Fruit fly (Drosophila melanogaster) whole organism, embryonic: Measurements from ENCODE around the gene TfIIA-S.
A peak's percentile ranks its signal among the peaks of the same experiment; 100 is the strongest.

Experiments
- BEAF-32 ChIP-seq: fragments of 200-800 bp; sonication (Bioruptor generic); optimal IDR thresholded peaks from 3 replicates; lab custom pipeline; 2017; ENCODE audit warnings: missing biosample characterization, missing genetic modification characterization, mild to moderate bottlenecking, moderate library complexity, missing genetic modification reagents
- Bdp1 ChIP-seq: fragments of 200-800 bp; sonication (Bioruptor generic); optimal IDR thresholded peaks from 3 replicates; lab custom pipeline; 2016; ENCODE audit warnings: missing biosample characterization, missing genetic modification characterization
- Blimp-1 ChIP-seq: fragments of 200-800 bp; sonication (Bioruptor generic); optimal IDR thresholded peaks from 3 replicates; lab custom pipeline; 2018; ENCODE audit warnings: missing biosample characterization, missing genetic modification characterization, mild to moderate bottlenecking, moderate library complexity, missing genetic modification reagents
- CG10543 ChIP-seq: fragments of 200-800 bp; sonication (Bioruptor generic); optimal IDR thresholded peaks from 3 replicates; lab custom pipeline; 2017; ENCODE audit warnings: missing biosample characterization, mild to moderate bottlenecking, missing genetic modification characterization, moderate library complexity
- CG11398 ChIP-seq: fragments of 200-800 bp; sonication (Bioruptor generic); optimal IDR thresholded peaks from 2 replicates; lab custom pipeline; 2016; ENCODE audit warnings: missing biosample characterization, missing genetic modification characterization
- CG11695 ChIP-seq: fragments of 200-800 bp; sonication (Bioruptor generic); IDR thresholded peaks from 3 replicates; pipeline ENCODE4 v1.3.6; 2022; ENCODE audit warnings: missing biosample characterization, missing genetic modification characterization
- CG11696 ChIP-seq: fragments of 200-800 bp; sonication (Bioruptor generic); IDR thresholded peaks from 2 replicates; pipeline ENCODE4 v1.3.6; 2022; ENCODE audit warnings: missing biosample characterization, missing genetic modification characterization
- CG12236 ChIP-seq: fragments of 200-800 bp; sonication (Bioruptor generic); optimal IDR thresholded peaks from 2 replicates; lab custom pipeline; 2016; ENCODE audit warnings: missing biosample characterization, missing genetic modification characterization
- CG12769 ChIP-seq: fragments of 200-800 bp; sonication (Bioruptor generic); optimal IDR thresholded peaks from 2 replicates; lab custom pipeline; 2019; ENCODE audit warnings: missing biosample characterization, mild to moderate bottlenecking, missing genetic modification characterization, moderate library complexity
- CG13287 ChIP-seq: fragments of 200-800 bp; sonication (Bioruptor generic); IDR thresholded peaks from 2 replicates; pipeline ENCODE4 v1.3.6; 2022; ENCODE audit warnings: missing biosample characterization, missing genetic modification characterization; ENCODE audit not compliant: partially characterized antibody
- CG14014 ChIP-seq: fragments of 200-800 bp; sonication (Bioruptor generic); IDR thresholded peaks from 2 replicates; pipeline ENCODE4 v1.3.6; 2022; ENCODE audit warnings: missing biosample characterization, missing genetic modification characterization
- CG15479 ChIP-seq: fragments of 200-800 bp; sonication (Bioruptor generic); optimal IDR thresholded peaks from 3 replicates; lab custom pipeline; 2019; ENCODE audit warnings: missing biosample characterization, mild to moderate bottlenecking, missing genetic modification characterization, moderate library complexity
- CG16779 ChIP-seq: fragments of 200-800 bp; sonication (Bioruptor generic); IDR thresholded peaks from 2 replicates; pipeline ENCODE4 v1.3.6; 2022; ENCODE audit warnings: missing biosample characterization, missing genetic modification characterization
- CG17361 ChIP-seq: fragments of 200-800 bp; sonication (Bioruptor generic); IDR thresholded peaks from 3 replicates; pipeline ENCODE4 v1.3.6; 2022; ENCODE audit warnings: missing biosample characterization, missing genetic modification characterization
- CG18262 ChIP-seq: fragments of 200-800 bp; optimal IDR thresholded peaks from 3 replicates; lab custom pipeline; 2019; ENCODE audit warnings: missing biosample characterization, mild to moderate bottlenecking, missing genetic modification characterization, moderate library complexity
- CG30403 ChIP-seq: fragments of 200-800 bp; sonication (Bioruptor generic); optimal IDR thresholded peaks from 3 replicates; lab custom pipeline; 2016; ENCODE audit warnings: missing biosample characterization, missing genetic modification characterization
- CG33557 ChIP-seq: fragments of 200-800 bp; sonication (Bioruptor generic); optimal IDR thresholded peaks from 2 replicates; lab custom pipeline; 2019; ENCODE audit warnings: missing biosample characterization, mild to moderate bottlenecking, missing genetic modification characterization, moderate library complexity
- CG34224 ChIP-seq: fragments of 200-800 bp; sonication (Bioruptor generic); IDR thresholded peaks from 3 replicates; pipeline ENCODE4 v1.3.6; 2022; ENCODE audit warnings: missing biosample characterization, missing genetic modification characterization; ENCODE audit not compliant: partially characterized antibody
- CG4328 ChIP-seq: fragments of 200-800 bp; sonication (Bioruptor generic); optimal IDR thresholded peaks from 3 replicates; lab custom pipeline; 2017; ENCODE audit warnings: missing biosample characterization, missing genetic modification reagents, missing genetic modification characterization
- CG4360 ChIP-seq: fragments of 200-800 bp; sonication (Bioruptor generic); IDR thresholded peaks from 2 replicates; pipeline ENCODE4 v1.3.6; 2022; ENCODE audit warnings: missing biosample characterization, missing genetic modification characterization
- CG5953 ChIP-seq: fragments of 200-800 bp; sonication (Bioruptor generic); IDR thresholded peaks from 2 replicates; pipeline ENCODE4 v1.3.6; 2022; ENCODE audit warnings: missing biosample characterization, missing genetic modification characterization
- CG6689 ChIP-seq: fragments of 200-800 bp; sonication (Bioruptor generic); IDR thresholded peaks from 2 replicates; pipeline ENCODE4 v1.3.6; 2022; ENCODE audit warnings: missing biosample characterization, missing genetic modification characterization
- CG7372 ChIP-seq: fragments of 200-800 bp; sonication (Bioruptor generic); IDR thresholded peaks from 2 replicates; pipeline ENCODE4 v1.3.6; 2022; ENCODE audit warnings: missing biosample characterization, missing genetic modification characterization
- CG7928 ChIP-seq: fragments of 200-800 bp; sonication (Bioruptor generic); optimal IDR thresholded peaks from 2 replicates; lab custom pipeline; 2017; ENCODE audit warnings: missing biosample characterization, mild to moderate bottlenecking, missing genetic modification characterization
- CG8388 ChIP-seq: fragments of 200-800 bp; sonication (Bioruptor generic); optimal IDR thresholded peaks from 2 replicates; lab custom pipeline; 2019; ENCODE audit warnings: missing biosample characterization, mild to moderate bottlenecking, missing genetic modification characterization, moderate library complexity
- CG9727 ChIP-seq: fragments of 200-800 bp; sonication (Bioruptor generic); optimal IDR thresholded peaks from 3 replicates; lab custom pipeline; 2017; ENCODE audit warnings: missing biosample characterization, mild to moderate bottlenecking, missing genetic modification characterization
- CG9876 ChIP-seq: fragments of 200-800 bp; sonication (Bioruptor generic); optimal IDR thresholded peaks from 2 replicates; lab custom pipeline; 2016; ENCODE audit warnings: missing biosample characterization, missing genetic modification characterization
- CoRest ChIP-seq: fragments of 200-800 bp; sonication (Bioruptor generic); optimal IDR thresholded peaks from 3 replicates; lab custom pipeline; 2018; ENCODE audit warnings: missing biosample characterization, mild to moderate bottlenecking, missing genetic modification characterization, moderate library complexity
- Doc3 ChIP-seq: fragments of 200-800 bp; sonication (Bioruptor generic); IDR thresholded peaks from 3 replicates; pipeline ENCODE4 v1.3.6; 2022; ENCODE audit warnings: missing biosample characterization, missing genetic modification characterization; ENCODE audit not compliant: partially characterized antibody
- HLHmδ ChIP-seq: fragments of 200-800 bp; sonication (Bioruptor generic); optimal IDR thresholded peaks from 2 replicates; lab custom pipeline; 2018; ENCODE audit warnings: missing biosample characterization, mild to moderate bottlenecking, missing genetic modification characterization, moderate library complexity
- Hr39 ChIP-seq: fragments of >200 bp; optimal IDR thresholded peaks from 2 replicates; lab custom pipeline; 2017
- Lhr ChIP-seq: fragments of 200-800 bp; sonication (Bioruptor generic); optimal IDR thresholded peaks from 3 replicates; lab custom pipeline; 2017; ENCODE audit warnings: mild to moderate bottlenecking, missing biosample characterization, missing genetic modification reagents, missing genetic modification characterization
- Opbp ChIP-seq: fragments of 200-800 bp; sonication (Bioruptor generic); IDR thresholded peaks from 3 replicates; pipeline ENCODE4 v1.3.6; 2022; ENCODE audit warnings: missing biosample characterization, missing genetic modification characterization; ENCODE audit not compliant: partially characterized antibody
- TFAM ChIP-seq: fragments of 200-800 bp; sonication (Bioruptor generic); optimal IDR thresholded peaks from 2 replicates; lab custom pipeline; 2017; ENCODE audit warnings: missing biosample characterization, missing genetic modification characterization, inconsistent platforms
- abd-A ChIP-seq: fragments of 200-800 bp; sonication (Bioruptor generic); optimal IDR thresholded peaks from 3 replicates; lab custom pipeline; 2019; ENCODE audit warnings: missing biosample characterization, mild to moderate bottlenecking, missing genetic modification characterization, moderate library complexity
- ara ChIP-seq: fragments of 200-800 bp; sonication (Bioruptor generic); IDR thresholded peaks from 2 replicates; pipeline ENCODE4 v1.3.6; 2022; ENCODE audit warnings: missing biosample characterization, missing genetic modification characterization
- croc ChIP-seq: fragments of 200-800 bp; sonication (Bioruptor generic); conservative IDR thresholded peaks from 3 replicates; pipeline ENCODE4 v1.3.6; 2022; ENCODE audit warnings: missing biosample characterization, missing genetic modification characterization
- cwo ChIP-seq: fragments of 200-800 bp; sonication (Bioruptor generic); optimal IDR thresholded peaks from 3 replicates; lab custom pipeline; 2017; ENCODE audit warnings: missing biosample characterization, missing genetic modification characterization, mild to moderate bottlenecking, moderate library complexity, missing genetic modification reagents
- fru ChIP-seq: fragments of >200 bp; optimal IDR thresholded peaks from 2 replicates; lab custom pipeline; 2017
- gcm ChIP-seq: fragments of 200-800 bp; sonication (Bioruptor generic); optimal IDR thresholded peaks from 2 replicates; lab custom pipeline; 2019; ENCODE audit warnings: missing biosample characterization, mild to moderate bottlenecking, missing genetic modification characterization, moderate library complexity
- peb ChIP-seq: fragments of 200-800 bp; sonication (Bioruptor generic); IDR thresholded peaks from 2 replicates; pipeline ENCODE4 v1.3.6; 2022; ENCODE audit warnings: missing biosample characterization, missing genetic modification characterization
- pho ChIP-seq: fragments of 200-800 bp; sonication (Bioruptor generic); optimal IDR thresholded peaks from 2 replicates; lab custom pipeline; 2016; ENCODE audit warnings: missing biosample characterization, missing genetic modification characterization
- prd ChIP-seq, 3 experiments: fragments of >200 bp in 2 of 3; fragments of 200-800 bp in 1 of 3; sonication (Bioruptor generic) in 1 of 3; optimal IDR thresholded peaks in 2 of 3; IDR thresholded peaks in 1 of 3; 2 replicates in 2 of 3; 3 replicates in 1 of 3; pipeline versions ENCODE4 v1.3.6 to Lab custom; 2017 to 2022; ENCODE audit warnings: missing biosample characterization in 1 of 3, missing genetic modification characterization in 1 of 3
- psq ChIP-seq: fragments of 200-800 bp; sonication (Bioruptor generic); optimal IDR thresholded peaks from 2 replicates; lab custom pipeline; 2017; ENCODE audit warnings: missing biosample characterization, missing genetic modification characterization
- row ChIP-seq: fragments of 200-800 bp; sonication (Bioruptor generic); IDR thresholded peaks from 3 replicates; pipeline ENCODE4 v1.3.6; 2022; ENCODE audit warnings: missing biosample characterization, missing genetic modification characterization
- slbo ChIP-seq: fragments of 200-800 bp; sonication (Bioruptor generic); IDR thresholded peaks from 2 replicates; pipeline ENCODE4 v1.3.6; 2022; ENCODE audit warnings: missing biosample characterization, missing genetic modification characterization
- sug ChIP-seq: fragments of 200-800 bp; optimal IDR thresholded peaks from 2 replicates; lab custom pipeline; 2019; ENCODE audit warnings: missing biosample characterization, mild to moderate bottlenecking, missing genetic modification characterization, moderate library complexity
- zen ChIP-seq: fragments of 200-800 bp; sonication (Bioruptor generic); optimal IDR thresholded peaks from 3 replicates; lab custom pipeline; 2018; ENCODE audit warnings: missing biosample characterization, mild to moderate bottlenecking, missing genetic modification characterization, moderate library complexity

The TfIIA-S gene

dm6 chr3R:23886270-23887095, 4.4 kb downstream of the TfIIA-S start (continued):
- TF ChIP-seq Opbp (no peak), CG9727 (GFP tag; lab: Kevin White, UChicago) (peak; percentile 92), CG17361 (GFP tag; lab: Robert Waterston, UW) (peak; percentile 90), CG34224 (no peak), CG30403 (GFP tag; lab: Kevin White, UChicago) (peak; percentile 88), CG9876 (GFP tag; lab: Kevin White, UChicago) (peak; percentile 32), Doc3 (no peak), pho (GFP tag; lab: Kevin White, UChicago) (peak; percentile 54), Bdp1 (peak; percentile 68), Lhr (GFP tag; lab: Kevin White, UChicago) (peak; percentile 77), cwo (GFP tag; lab: Kevin White, UChicago) (peak; percentile 60), CG13287 (no peak), croc (peak; percentile 89), CG7928 (GFP tag; lab: Kevin White, UChicago) (no peak), CoRest (peak; percentile 89), CG15479 (peak; percentile 45), zen (peak; percentile 95), CG4360 (GFP tag; lab: Robert Waterston, UW) (peak; percentile 100), CG4328 (GFP tag; lab: Kevin White, UChicago) (peak; percentile 74), CG7372 (GFP tag; lab: Robert Waterston, UW) (peak; percentile 81), CG14014 (peak; percentile 77), CG18262 (tag; lab: Kevin White, UChicago) (peak; percentile 96), TFAM (GFP tag; lab: Kevin White, UChicago) (peak; percentile 73), psq (GFP tag; lab: Kevin White, UChicago) (no peak), CG12769 (tag; lab: Kevin White, UChicago) (peak; percentile 22), fru (lab: Kevin White, UChicago) (no peak), CG10543 (GFP tag; lab: Kevin White, UChicago) (peak; percentile 30), prd (optimal IDR thresholded peaks at IDR 0.05; lab: Kevin White, UChicago) (no peak), prd (GFP tag; IDR thresholded peaks at IDR 0.05; lab: Robert Waterston, UW) (peak; percentile 92), CG8388 (GFP tag; lab: Kevin White, UChicago) (peak; percentile 91), sug (tag; lab: Kevin White, UChicago) (peak; percentile 18), peb (GFP tag; lab: Robert Waterston, UW) (peak; percentile 87), Hr39 (lab: Kevin White, UChicago) (no peak), CG6689 (GFP tag; lab: Robert Waterston, UW) (peak; percentile 89), CG16779 (no peak), CG11695 (GFP tag; lab: Robert Waterston, UW) (peak; percentile 84), CG5953 (no peak; the same call in 1 of the 2 replicates), ara (GFP tag; lab: Robert Waterston, UW) (peak; percentile 92), CG12236 (GFP tag; lab: Kevin White, UChicago) (peak; percentile 58), BEAF-32 (no peak), CG11696 (peak; percentile 99), CG11398 (GFP tag; lab: Kevin White, UChicago) (peak; percentile 56), slbo (GFP tag; lab: Robert Waterston, UW) (peak; percentile 63), gcm (peak; percentile 93), CG33557 (GFP tag; lab: Kevin White, UChicago) (peak; percentile 95), row (GFP tag; lab: Robert Waterston, UW) (peak; percentile 93), HLHmδ (GFP tag; lab: Kevin White, UChicago) (no peak), abd-A (no peak), Blimp-1 (GFP tag; lab: Kevin White, UChicago) (peak; percentile 92)
